Fruit fly (Drosophila melanogaster) whole organism, embryonic: Measurements from ENCODE around the gene Sirt4.
A peak's percentile ranks its signal among the peaks of the same experiment; 100 is the strongest.

Experiments
- B-H1 ChIP-seq: fragments of 200-800 bp; sonication (Bioruptor generic); IDR thresholded peaks from 3 replicates; pipeline ENCODE4 v1.3.6; 2022; ENCODE audit warnings: missing biosample characterization, missing genetic modification characterization
- CG10267 ChIP-seq: fragments of 200-800 bp; sonication (Bioruptor generic); optimal IDR thresholded peaks from 2 replicates; lab custom pipeline; 2018; ENCODE audit warnings: missing biosample characterization, mild to moderate bottlenecking, missing genetic modification characterization, moderate library complexity
- CG10321 ChIP-seq: fragments of 200-800 bp; sonication (Bioruptor generic); IDR thresholded peaks from 2 replicates; pipeline ENCODE4 v1.3.6; 2022; ENCODE audit warnings: missing biosample characterization, missing genetic modification characterization
- CG11560 ChIP-seq: fragments of 200-800 bp; sonication (Bioruptor generic); IDR thresholded peaks from 3 replicates; pipeline ENCODE4 v1.3.6; 2022; ENCODE audit warnings: missing biosample characterization, missing genetic modification characterization
- CG1233 ChIP-seq: fragments of 200-800 bp; sonication (Bioruptor generic); optimal IDR thresholded peaks from 4 replicates; lab custom pipeline; 2018; ENCODE audit warnings: missing biosample characterization, mild to moderate bottlenecking, missing genetic modification characterization
- CG12659 ChIP-seq: fragments of 200-800 bp; sonication (Bioruptor generic); optimal IDR thresholded peaks from 3 replicates; lab custom pipeline; 2017; ENCODE audit warnings: mild to moderate bottlenecking, missing biosample characterization, missing genetic modification reagents, missing genetic modification characterization
- CG14014 ChIP-seq: fragments of 200-800 bp; sonication (Bioruptor generic); IDR thresholded peaks from 2 replicates; pipeline ENCODE4 v1.3.6; 2022; ENCODE audit warnings: missing biosample characterization, missing genetic modification characterization
- CG1529 ChIP-seq: fragments of 200-800 bp; sonication (Bioruptor generic); optimal IDR thresholded peaks from 3 replicates; lab custom pipeline; 2018; ENCODE audit warnings: missing biosample characterization, missing genetic modification characterization
- CG17829 ChIP-seq: fragments of 200-800 bp; optimal IDR thresholded peaks from 2 replicates; lab custom pipeline; 2019; ENCODE audit warnings: missing biosample characterization, mild to moderate bottlenecking, missing genetic modification characterization, moderate library complexity
- CG1832 ChIP-seq: fragments of 200-800 bp; sonication (Bioruptor generic); optimal IDR thresholded peaks from 2 replicates; lab custom pipeline; 2017; ENCODE audit warnings: missing biosample characterization, mild to moderate bottlenecking, missing genetic modification characterization, inconsistent platforms
- CG18764 ChIP-seq: fragments of 200-800 bp; sonication (Bioruptor generic); optimal IDR thresholded peaks from 3 replicates; lab custom pipeline; 2016; ENCODE audit warnings: missing biosample characterization, missing genetic modification characterization
- CG2129 ChIP-seq: fragments of 200-800 bp; sonication (Bioruptor generic); IDR thresholded peaks from 2 replicates; pipeline ENCODE4 v1.3.6; 2022; ENCODE audit warnings: missing biosample characterization, missing genetic modification characterization; ENCODE audit not compliant: partially characterized antibody
- CG4360 ChIP-seq: fragments of 200-800 bp; sonication (Bioruptor generic); IDR thresholded peaks from 2 replicates; pipeline ENCODE4 v1.3.6; 2022; ENCODE audit warnings: missing biosample characterization, missing genetic modification characterization
- CG4617 ChIP-seq: fragments of 200-800 bp; sonication (Bioruptor generic); optimal IDR thresholded peaks from 3 replicates; lab custom pipeline; 2016; ENCODE audit warnings: missing biosample characterization, missing genetic modification characterization, borderline replicate concordance
- CG6175 ChIP-seq: fragments of 200-800 bp; sonication (Bioruptor generic); IDR thresholded peaks from 3 replicates; pipeline ENCODE4 v1.3.6; 2022; ENCODE audit warnings: missing biosample characterization, missing genetic modification characterization
- CG6272 ChIP-seq: fragments of 200-800 bp; sonication (Bioruptor generic); IDR thresholded peaks from 2 replicates; pipeline ENCODE4 v1.3.6; 2022; ENCODE audit warnings: missing biosample characterization, missing genetic modification characterization
- CG9932 ChIP-seq: fragments of 200-800 bp; sonication (Bioruptor generic); IDR thresholded peaks from 2 replicates; pipeline ENCODE4 v1.3.6; 2022; ENCODE audit warnings: missing biosample characterization, missing genetic modification characterization
- Camta ChIP-seq: fragments of 200-800 bp; sonication (Bioruptor generic); optimal IDR thresholded peaks from 2 replicates; lab custom pipeline; 2016; ENCODE audit warnings: missing biosample characterization, missing genetic modification characterization
- Eip74EF ChIP-seq, 2 experiments: fragments of 200-800 bp in 1 of 2; fragments of >200 bp in 1 of 2; sonication (Bioruptor generic) in 1 of 2; optimal IDR thresholded peaks; 2 replicates each; lab custom pipeline; 2017 to 2019; ENCODE audit warnings: missing biosample characterization in 2 of 2, missing genetic modification characterization in 2 of 2, mild to moderate bottlenecking in 1 of 2, moderate library complexity in 1 of 2
- Hr39 ChIP-seq: fragments of >200 bp; optimal IDR thresholded peaks from 2 replicates; lab custom pipeline; 2017
- Hr51 ChIP-seq, 2 experiments: fragments of 200-800 bp; sonication (Bioruptor generic); optimal IDR thresholded peaks; 2 replicates in 1 of 2; 3 replicates in 1 of 2; lab custom pipeline; 2016 to 2018; ENCODE audit warnings: missing biosample characterization in 2 of 2, missing genetic modification characterization in 2 of 2, mild to moderate bottlenecking in 1 of 2, moderate library complexity in 1 of 2
- Hsf ChIP-seq: fragments of 200-800 bp; sonication (Bioruptor generic); optimal IDR thresholded peaks from 3 replicates; lab custom pipeline; 2016; ENCODE audit warnings: missing biosample characterization, missing genetic modification characterization
- Lpt ChIP-seq: fragments of >200 bp; optimal IDR thresholded peaks from 2 replicates; lab custom pipeline; 2018; ENCODE audit warnings: missing biosample characterization, missing genetic modification characterization
- Med ChIP-seq: fragments of 200-800 bp; sonication (Bioruptor generic); peaks from one replicate; lab custom pipeline; 2016; ENCODE audit warnings: missing biosample characterization, missing genetic modification characterization, mild to moderate bottlenecking, inconsistent platforms, moderate library complexity
- NK7.1 ChIP-seq: fragments of 200-800 bp; sonication (Bioruptor generic); optimal IDR thresholded peaks from 3 replicates; lab custom pipeline; 2016; ENCODE audit warnings: missing biosample characterization, missing genetic modification characterization
- Nf-YC ChIP-seq: fragments of 200-800 bp; optimal IDR thresholded peaks from 3 replicates; lab custom pipeline; 2019; ENCODE audit warnings: missing biosample characterization, mild to moderate bottlenecking, missing genetic modification characterization, moderate library complexity
- Optix ChIP-seq: fragments of 200-800 bp; sonication (Bioruptor generic); IDR thresholded peaks from 3 replicates; pipeline ENCODE4 v1.3.6; 2022; ENCODE audit warnings: missing biosample characterization, missing genetic modification characterization
- Sox100B ChIP-seq: fragments of 200-800 bp; sonication (Bioruptor generic); optimal IDR thresholded peaks from 3 replicates; lab custom pipeline; 2018; ENCODE audit warnings: missing biosample characterization, mild to moderate bottlenecking, missing genetic modification characterization
- Trl ChIP-seq, 3 experiments: fragments of >200 bp in 2 of 3; fragments of 200-800 bp in 1 of 3; sonication (Bioruptor generic) in 1 of 3; optimal IDR thresholded peaks; 2 replicates in 1 of 3; 3 replicates in 2 of 3; lab custom pipeline; 2016 to 2017; ENCODE audit warnings: missing biosample characterization in 1 of 3, missing genetic modification characterization in 1 of 3
- ap ChIP-seq: fragments of 200-800 bp; sonication (Bioruptor generic); IDR thresholded peaks from 2 replicates; pipeline ENCODE4 v1.3.6; 2022; ENCODE audit warnings: missing biosample characterization, missing genetic modification characterization
- ash1 ChIP-seq: fragments of 200-800 bp; sonication (Bioruptor generic); optimal IDR thresholded peaks from 2 replicates; lab custom pipeline; 2018; ENCODE audit warnings: missing biosample characterization, mild to moderate bottlenecking, missing genetic modification characterization
- bowl ChIP-seq: fragments of 200-800 bp; sonication (Bioruptor generic); IDR thresholded peaks from 2 replicates; pipeline ENCODE4 v1.3.6; 2022; ENCODE audit warnings: missing biosample characterization, missing genetic modification characterization
- chinmo ChIP-seq: fragments of 200-800 bp; sonication (Bioruptor generic); IDR thresholded peaks from 4 replicates; pipeline ENCODE4 v1.3.6; 2022; ENCODE audit warnings: missing biosample characterization, missing genetic modification characterization; ENCODE audit not compliant: partially characterized antibody
- chm ChIP-seq: fragments of 200-800 bp; sonication (Bioruptor generic); IDR thresholded peaks from 2 replicates; pipeline ENCODE4 v1.3.6; 2022; ENCODE audit warnings: missing biosample characterization, missing genetic modification characterization
- eve ChIP-seq, 2 experiments: fragments of >200 bp; optimal IDR thresholded peaks; 2 replicates each; lab custom pipeline; 2017; ENCODE audit warnings: missing biosample characterization in 2 of 2, missing genetic modification characterization in 2 of 2
- ewg ChIP-seq: fragments of 200-800 bp; sonication (Bioruptor generic); optimal IDR thresholded peaks from 3 replicates; lab custom pipeline; 2017; ENCODE audit warnings: mild to moderate bottlenecking, missing biosample characterization, missing genetic modification reagents, missing genetic modification characterization
- insv ChIP-seq, 2 experiments: fragments of 200-800 bp; sonication (Bioruptor generic); optimal IDR thresholded peaks; 3 replicates each; lab custom pipeline; 2016 to 2018; ENCODE audit warnings: missing biosample characterization in 2 of 2, missing genetic modification characterization in 2 of 2
- lilli ChIP-seq: fragments of 200-800 bp; sonication (Bioruptor generic); optimal IDR thresholded peaks from 3 replicates; lab custom pipeline; 2016; ENCODE audit warnings: missing biosample characterization, missing genetic modification characterization
- pum ChIP-seq: fragments of 200-800 bp; sonication (Bioruptor generic); optimal IDR thresholded peaks from 2 replicates; lab custom pipeline; 2016; ENCODE audit warnings: missing biosample characterization, missing genetic modification characterization
- ranshi ChIP-seq: fragments of 200-800 bp; sonication (Bioruptor generic); IDR thresholded peaks from 2 replicates; pipeline ENCODE4 v1.3.6; 2022; ENCODE audit warnings: missing biosample characterization, missing genetic modification characterization
- sima ChIP-seq: fragments of 200-800 bp; sonication (Bioruptor generic); optimal IDR thresholded peaks from 2 replicates; lab custom pipeline; 2016; ENCODE audit warnings: missing biosample characterization, missing genetic modification characterization
- sisA ChIP-seq: fragments of 200-800 bp; sonication (Bioruptor generic); IDR thresholded peaks from 2 replicates; pipeline ENCODE4 v1.3.6; 2022; ENCODE audit warnings: missing biosample characterization, missing genetic modification characterization
- stc ChIP-seq: fragments of 200-800 bp; sonication (Bioruptor generic); IDR thresholded peaks from 2 replicates; pipeline ENCODE4 v1.3.6; 2022; ENCODE audit warnings: missing biosample characterization, missing genetic modification characterization
- tin ChIP-seq: fragments of 200-800 bp; sonication (Bioruptor generic); optimal IDR thresholded peaks from 3 replicates; lab custom pipeline; 2016; ENCODE audit warnings: missing biosample characterization, missing genetic modification characterization
- tio ChIP-seq: fragments of 200-800 bp; sonication (Bioruptor generic); optimal IDR thresholded peaks from 2 replicates; lab custom pipeline; 2017; ENCODE audit warnings: missing biosample characterization, missing genetic modification characterization, inconsistent platforms
- tna ChIP-seq: fragments of 200-800 bp; sonication (Bioruptor generic); IDR thresholded peaks from 2 replicates; pipeline ENCODE4 v1.3.6; 2022; ENCODE audit warnings: missing biosample characterization, missing genetic modification characterization; ENCODE audit not compliant: partially characterized antibody

The Sirt4 gene

DNA sequence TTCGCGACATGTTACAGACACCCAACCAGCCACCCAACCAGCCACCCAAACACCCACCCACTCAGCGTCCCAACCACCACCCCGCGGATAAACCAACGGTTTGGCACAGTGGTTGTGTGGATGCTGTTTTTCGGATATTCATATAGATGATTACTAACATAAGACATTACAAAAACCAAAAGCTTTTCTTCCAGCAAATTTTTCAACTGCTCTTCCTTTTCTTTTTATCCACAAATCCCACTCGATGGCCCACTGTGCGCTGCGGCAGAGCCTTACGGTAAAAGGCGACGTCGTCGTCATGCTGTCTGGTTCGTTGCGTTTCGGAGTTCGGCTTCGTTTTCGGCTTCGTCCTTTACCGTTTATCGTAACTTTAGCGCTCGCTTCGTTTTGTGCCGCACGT, 27.2 kb downstream of the Sirt4 start (continued):
- TF ChIP-seq CG18764 (GFP tag; lab: Kevin White, UChicago) (no peak), CG4617 (no peak), CG17829 (tag; lab: Kevin White, UChicago) (peak; percentile 24), lilli (peak; percentile 63), ash1 (GFP tag; lab: Kevin White, UChicago) (no peak), tna (GFP tag; lab: Robert Waterston, UW) (no peak), chm (GFP tag; lab: Robert Waterston, UW) (peak; percentile 69), CG1529 (GFP tag; lab: Kevin White, UChicago) (no peak), pum (GFP tag; lab: Kevin White, UChicago) (peak; percentile 16), sisA (peak; percentile 61), Hr39 (lab: Kevin White, UChicago) (no peak), NK7.1 (GFP tag; lab: Kevin White, UChicago) (no peak)

DNA sequence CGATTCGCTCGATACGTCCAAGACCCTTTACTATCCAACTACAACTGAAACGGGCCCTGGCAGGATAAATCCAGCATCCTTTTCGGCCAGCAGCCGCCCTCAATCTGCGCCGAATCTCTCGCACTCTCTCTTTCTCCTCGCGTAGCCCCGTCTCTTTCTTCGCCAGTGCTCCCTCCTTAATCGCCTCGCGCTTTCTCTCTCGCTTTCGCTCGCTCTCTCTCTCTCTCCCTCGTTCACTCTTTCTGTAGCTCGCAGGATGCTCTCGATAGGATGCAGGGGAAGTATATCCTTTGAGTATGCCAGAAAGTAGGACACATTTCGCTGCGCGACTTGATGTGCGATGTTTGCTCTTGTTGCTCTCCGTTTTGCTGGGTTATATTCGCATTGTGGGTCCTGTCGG, 28.2 kb downstream of the Sirt4 start:
- no peak for TF ChIP-seq CG18764 (GFP tag; lab: Kevin White, UChicago)
- TF ChIP-seq CG6175 (GFP tag; lab: Robert Waterston, UW) = no peak
- TF ChIP-seq chinmo (GFP tag; lab: Robert Waterston, UW) = 0 out of 4 replicates have a peak, but pooled peaks have one; percentile 20
- no peak for TF ChIP-seq Hsf (GFP tag; lab: Kevin White, UChicago)
- no peak for TF ChIP-seq tin
- no peak for TF ChIP-seq ranshi
- TF ChIP-seq ewg = peak; percentile 91
- peak; percentile 57 to 72 for TF ChIP-seq Trl (optimal IDR thresholded peaks at IDR 0.05; lab: Kevin White, UChicago)
- no peak for TF ChIP-seq Trl (GFP tag; optimal IDR thresholded peaks at IDR 0.05; lab: Kevin White, UChicago)
- TF ChIP-seq CG9932 (GFP tag; lab: Robert Waterston, UW) = no peak
- no peak for TF ChIP-seq sima (GFP tag; lab: Kevin White, UChicago)
- peak; percentile 47 for TF ChIP-seq Med (GFP tag; lab: Kevin White, UChicago)
- no peak for TF ChIP-seq Lpt
- TF ChIP-seq Hr51 (GFP tag; optimal IDR thresholded peaks at IDR 0.05; lab: Kevin White, UChicago) = peak in 1 of 2 experiments; percentile 7
- no peak for TF ChIP-seq CG14014 (GFP tag; lab: Robert Waterston, UW)
- no peak for TF ChIP-seq CG10267 (tag; lab: Kevin White, UChicago)
- TF ChIP-seq CG1832 (GFP tag; lab: Kevin White, UChicago) = peak; percentile 90
- TF ChIP-seq B-H1 (GFP tag; lab: Robert Waterston, UW) = no peak
- TF ChIP-seq eve (GFP tag; optimal IDR thresholded peaks at IDR 0.05; lab: Kevin White, UChicago) = no peak
- no peak for TF ChIP-seq Camta (GFP tag; lab: Kevin White, UChicago)
- TF ChIP-seq bowl (GFP tag; lab: Robert Waterston, UW) = no peak
- TF ChIP-seq CG12659 (GFP tag; lab: Kevin White, UChicago) = no peak
- no peak for TF ChIP-seq tio (GFP tag; lab: Kevin White, UChicago)
- TF ChIP-seq stc (GFP tag; lab: Robert Waterston, UW) = no peak
- no peak for TF ChIP-seq insv (GFP tag; optimal IDR thresholded peaks at IDR 0.05; lab: Kevin White, UChicago)
- TF ChIP-seq CG4360 (GFP tag; lab: Robert Waterston, UW) = no peak
- TF ChIP-seq CG2129 (GFP tag; lab: Robert Waterston, UW) = no peak
- no peak for TF ChIP-seq CG11560 (tag; lab: Robert Waterston, UW)
- peak; percentile 54 for TF ChIP-seq Nf-YC (tag; lab: Kevin White, UChicago)
- TF ChIP-seq Optix (GFP tag; lab: Robert Waterston, UW) = no peak
- no peak for TF ChIP-seq CG1233 (GFP tag; lab: Kevin White, UChicago)
- peak; percentile 63; the same call in 1 of the 2 replicates for TF ChIP-seq CG10321 (GFP tag; lab: Robert Waterston, UW)
- no peak for TF ChIP-seq Eip74EF (GFP tag; optimal IDR thresholded peaks at IDR 0.05; lab: Kevin White, UChicago)
- TF ChIP-seq Sox100B (GFP tag; lab: Kevin White, UChicago) = no peak
- no peak for TF ChIP-seq CG6272 (GFP tag; lab: Robert Waterston, UW)
- no peak for TF ChIP-seq ap
